Fruit fly (Drosophila melanogaster) whole organism, embryonic: Measurements from ENCODE around the gene beag.
A peak's percentile ranks its signal among the peaks of the same experiment; 100 is the strongest.

Source experiments
- Blimp-1 ChIP-seq: fragments of 200-800 bp; sonication (Bioruptor generic); optimal IDR thresholded peaks from 3 replicates; lab custom pipeline; 2018; ENCODE audit warnings: missing biosample characterization, missing genetic modification characterization, mild to moderate bottlenecking, moderate library complexity, missing genetic modification reagents
- CG11398 ChIP-seq: fragments of 200-800 bp; sonication (Bioruptor generic); optimal IDR thresholded peaks from 2 replicates; lab custom pipeline; 2016; ENCODE audit warnings: missing biosample characterization, missing genetic modification characterization
- CG11504 ChIP-seq: fragments of 200-800 bp; sonication (Bioruptor generic); optimal IDR thresholded peaks from 3 replicates; lab custom pipeline; 2019; ENCODE audit warnings: missing biosample characterization, mild to moderate bottlenecking, missing genetic modification characterization, moderate library complexity
- CG11695 ChIP-seq: fragments of 200-800 bp; sonication (Bioruptor generic); IDR thresholded peaks from 3 replicates; pipeline ENCODE4 v1.3.6; 2022; ENCODE audit warnings: missing biosample characterization, missing genetic modification characterization
- CG14860 ChIP-seq: fragments of 200-800 bp; sonication (Bioruptor generic); IDR thresholded peaks from 3 replicates; pipeline ENCODE4 v1.3.6; 2022; ENCODE audit warnings: missing biosample characterization, missing genetic modification characterization; ENCODE audit not compliant: partially characterized antibody
- CG17829 ChIP-seq: fragments of 200-800 bp; optimal IDR thresholded peaks from 2 replicates; lab custom pipeline; 2019; ENCODE audit warnings: missing biosample characterization, mild to moderate bottlenecking, missing genetic modification characterization, moderate library complexity
- CG18011 ChIP-seq: fragments of 200-800 bp; sonication (Bioruptor generic); optimal IDR thresholded peaks from 2 replicates; lab custom pipeline; 2017; ENCODE audit warnings: missing biosample characterization, missing genetic modification characterization, mild to moderate bottlenecking, moderate library complexity, missing genotype
- CG2129 ChIP-seq: fragments of 200-800 bp; sonication (Bioruptor generic); IDR thresholded peaks from 2 replicates; pipeline ENCODE4 v1.3.6; 2022; ENCODE audit warnings: missing biosample characterization, missing genetic modification characterization; ENCODE audit not compliant: partially characterized antibody
- CG30020 ChIP-seq: fragments of 200-800 bp; optimal IDR thresholded peaks from 2 replicates; lab custom pipeline; 2019; ENCODE audit warnings: missing biosample characterization, mild to moderate bottlenecking, missing genetic modification characterization, moderate library complexity
- CG31365 ChIP-seq: fragments of 200-800 bp; sonication (Bioruptor generic); optimal IDR thresholded peaks from 2 replicates; lab custom pipeline; 2018; ENCODE audit warnings: missing biosample characterization, mild to moderate bottlenecking, missing genetic modification characterization
- CG3281 ChIP-seq: fragments of 200-800 bp; sonication (Bioruptor generic); optimal IDR thresholded peaks from 3 replicates; lab custom pipeline; 2017; ENCODE audit warnings: missing biosample characterization, mild to moderate bottlenecking, missing genetic modification characterization
- CG33557 ChIP-seq: fragments of 200-800 bp; sonication (Bioruptor generic); optimal IDR thresholded peaks from 2 replicates; lab custom pipeline; 2019; ENCODE audit warnings: missing biosample characterization, mild to moderate bottlenecking, missing genetic modification characterization, moderate library complexity
- CG4707 ChIP-seq: fragments of 200-800 bp; sonication (Bioruptor generic); optimal IDR thresholded peaks from 2 replicates; lab custom pipeline; 2018; ENCODE audit warnings: missing biosample characterization, mild to moderate bottlenecking, missing genetic modification characterization, moderate library complexity
- CG4820 ChIP-seq: fragments of 200-800 bp; sonication (Bioruptor generic); optimal IDR thresholded peaks from 3 replicates; lab custom pipeline; 2016; ENCODE audit warnings: missing biosample characterization, missing genetic modification characterization
- CG6654 ChIP-seq: fragments of 200-800 bp; sonication (Bioruptor generic); optimal IDR thresholded peaks from 2 replicates; lab custom pipeline; 2017; ENCODE audit warnings: missing biosample characterization, mild to moderate bottlenecking, missing genetic modification characterization
- CG6689 ChIP-seq: fragments of 200-800 bp; sonication (Bioruptor generic); IDR thresholded peaks from 2 replicates; pipeline ENCODE4 v1.3.6; 2022; ENCODE audit warnings: missing biosample characterization, missing genetic modification characterization
- CG7928 ChIP-seq: fragments of 200-800 bp; sonication (Bioruptor generic); optimal IDR thresholded peaks from 2 replicates; lab custom pipeline; 2017; ENCODE audit warnings: missing biosample characterization, mild to moderate bottlenecking, missing genetic modification characterization
- Dfd ChIP-seq, 2 experiments: fragments of >200 bp; optimal IDR thresholded peaks; 2 replicates each; lab custom pipeline; 2017; ENCODE audit warnings: missing biosample characterization in 2 of 2, missing genetic modification characterization in 2 of 2
- Dip2 ChIP-seq: fragments of 200-800 bp; sonication (Bioruptor generic); IDR thresholded peaks from 2 replicates; pipeline ENCODE4 v1.3.6; 2022; ENCODE audit warnings: missing biosample characterization, missing genetic modification characterization
- Fer2 ChIP-seq: fragments of 200-800 bp; sonication (Bioruptor generic); optimal IDR thresholded peaks from 2 replicates; lab custom pipeline; 2018; ENCODE audit warnings: missing biosample characterization, mild to moderate bottlenecking, missing genetic modification characterization, moderate library complexity
- HHEX ChIP-seq: fragments of 200-800 bp; sonication (Bioruptor generic); optimal IDR thresholded peaks from 3 replicates; lab custom pipeline; 2017; ENCODE audit warnings: missing biosample characterization, mild to moderate bottlenecking, missing genetic modification characterization, missing genetic modification reagents
- HLH54F ChIP-seq: fragments of 200-800 bp; sonication (Bioruptor generic); optimal IDR thresholded peaks from 3 replicates; lab custom pipeline; 2016; ENCODE audit warnings: missing biosample characterization, missing genetic modification characterization
- HLHmδ ChIP-seq: fragments of 200-800 bp; sonication (Bioruptor generic); optimal IDR thresholded peaks from 2 replicates; lab custom pipeline; 2018; ENCODE audit warnings: missing biosample characterization, mild to moderate bottlenecking, missing genetic modification characterization, moderate library complexity
- Lhr ChIP-seq: fragments of 200-800 bp; sonication (Bioruptor generic); optimal IDR thresholded peaks from 3 replicates; lab custom pipeline; 2017; ENCODE audit warnings: mild to moderate bottlenecking, missing biosample characterization, missing genetic modification reagents, missing genetic modification characterization
- Med ChIP-seq: fragments of 200-800 bp; sonication (Bioruptor generic); peaks from one replicate; lab custom pipeline; 2016; ENCODE audit warnings: missing biosample characterization, missing genetic modification characterization, mild to moderate bottlenecking, inconsistent platforms, moderate library complexity
- Nf-YB ChIP-seq: fragments of 200-800 bp; sonication (Bioruptor generic); optimal IDR thresholded peaks from 3 replicates; lab custom pipeline; 2019; ENCODE audit warnings: missing biosample characterization, mild to moderate bottlenecking, missing genetic modification characterization, moderate library complexity
- Nf-YC ChIP-seq: fragments of 200-800 bp; optimal IDR thresholded peaks from 3 replicates; lab custom pipeline; 2019; ENCODE audit warnings: missing biosample characterization, mild to moderate bottlenecking, missing genetic modification characterization, moderate library complexity
- Rfx ChIP-seq: fragments of 200-800 bp; sonication (Bioruptor generic); IDR thresholded peaks from 2 replicates; pipeline ENCODE4 v1.3.6; 2022; ENCODE audit warnings: missing biosample characterization, missing genetic modification characterization
- Spps ChIP-seq: fragments of 200-800 bp; sonication (Bioruptor generic); optimal IDR thresholded peaks from 2 replicates; lab custom pipeline; 2018; ENCODE audit warnings: missing biosample characterization, mild to moderate bottlenecking, missing genetic modification characterization
- Usf ChIP-seq: fragments of 200-800 bp; sonication (Bioruptor generic); optimal IDR thresholded peaks from 2 replicates; lab custom pipeline; 2017; ENCODE audit warnings: missing genotype, missing biosample characterization, missing genetic modification characterization
- chn ChIP-seq: fragments of 200-800 bp; sonication (Bioruptor generic); optimal IDR thresholded peaks from 2 replicates; lab custom pipeline; 2016; ENCODE audit warnings: missing biosample characterization, missing genetic modification characterization
- corto ChIP-seq: fragments of 200-800 bp; sonication (Bioruptor generic); optimal IDR thresholded peaks from 2 replicates; lab custom pipeline; 2016; ENCODE audit warnings: missing biosample characterization, mild to moderate bottlenecking, missing genetic modification characterization, moderate library complexity
- crc ChIP-seq: fragments of 200-800 bp; sonication (Bioruptor generic); optimal IDR thresholded peaks from 2 replicates; lab custom pipeline; 2016; ENCODE audit warnings: missing biosample characterization, missing genetic modification characterization
- crp ChIP-seq, 2 experiments: fragments of 200-800 bp; sonication (Bioruptor generic); optimal IDR thresholded peaks; 2 replicates in 1 of 2; 3 replicates in 1 of 2; lab custom pipeline; 2017; ENCODE audit warnings: missing biosample characterization in 2 of 2, missing genetic modification characterization in 2 of 2, mild to moderate bottlenecking in 1 of 2, moderate library complexity in 1 of 2
- da ChIP-seq: fragments of 200-800 bp; sonication (Bioruptor generic); optimal IDR thresholded peaks from 2 replicates; lab custom pipeline; 2016; ENCODE audit warnings: missing biosample characterization, missing genetic modification characterization
- dpn ChIP-seq, 2 experiments: fragments of 200-800 bp; sonication (Bioruptor generic); optimal IDR thresholded peaks; 3 replicates each; lab custom pipeline; 2016; ENCODE audit warnings: missing biosample characterization in 2 of 2, missing genetic modification characterization in 2 of 2
- ewg ChIP-seq: fragments of 200-800 bp; sonication (Bioruptor generic); optimal IDR thresholded peaks from 3 replicates; lab custom pipeline; 2017; ENCODE audit warnings: mild to moderate bottlenecking, missing biosample characterization, missing genetic modification reagents, missing genetic modification characterization
- fd64A ChIP-seq: fragments of 200-800 bp; sonication (Bioruptor generic); optimal IDR thresholded peaks from 3 replicates; lab custom pipeline; 2018; ENCODE audit warnings: missing biosample characterization, mild to moderate bottlenecking, missing genetic modification characterization
- kah ChIP-seq: fragments of 200-800 bp; sonication (Bioruptor generic); optimal IDR thresholded peaks from 2 replicates; lab custom pipeline; 2018; ENCODE audit warnings: missing biosample characterization, mild to moderate bottlenecking, missing genetic modification characterization
- klu ChIP-seq: fragments of 200-800 bp; sonication (Bioruptor generic); IDR thresholded peaks from 2 replicates; pipeline ENCODE4 v1.3.6; 2022; ENCODE audit warnings: missing biosample characterization, missing genetic modification characterization
- lbe ChIP-seq: fragments of 200-800 bp; sonication (Bioruptor generic); optimal IDR thresholded peaks from 2 replicates; lab custom pipeline; 2016; ENCODE audit warnings: missing biosample characterization, mild to moderate bottlenecking, missing genetic modification characterization
- lov ChIP-seq, 2 experiments: fragments of 200-800 bp in 1 of 2; fragments of >200 bp in 1 of 2; sonication (Bioruptor generic) in 1 of 2; IDR thresholded peaks in 1 of 2; optimal IDR thresholded peaks in 1 of 2; 2 replicates in 1 of 2; 3 replicates in 1 of 2; pipeline versions ENCODE4 v1.3.6 to Lab custom; 2017 to 2022; ENCODE audit warnings: missing biosample characterization in 1 of 2, missing genetic modification characterization in 1 of 2
- pan ChIP-seq, 4 experiments: fragments of >200 bp in 3 of 4; fragments of 200-800 bp in 1 of 4; sonication (Bioruptor generic) in 1 of 4; optimal IDR thresholded peaks in 3 of 4; IDR thresholded peaks in 1 of 4; 2 replicates each; pipeline versions ENCODE4 v1.3.6 to Lab custom; 2017 to 2022; ENCODE audit warnings: missing biosample characterization in 2 of 4, missing genetic modification characterization in 2 of 4, mixed read lengths in 1 of 4
- pb ChIP-seq: fragments of 200-800 bp; sonication (Bioruptor generic); optimal IDR thresholded peaks from 3 replicates; lab custom pipeline; 2016; ENCODE audit warnings: missing biosample characterization, missing genetic modification characterization
- pnt ChIP-seq: fragments of 200-800 bp; sonication (Bioruptor generic); optimal IDR thresholded peaks from 3 replicates; lab custom pipeline; 2016; ENCODE audit warnings: missing biosample characterization, missing genetic modification characterization
- shn ChIP-seq: fragments of 200-800 bp; sonication (Bioruptor generic); optimal IDR thresholded peaks from 3 replicates; lab custom pipeline; 2016; ENCODE audit warnings: missing biosample characterization, missing genetic modification characterization
- trem ChIP-seq: fragments of 200-800 bp; optimal IDR thresholded peaks from 3 replicates; lab custom pipeline; 2019; ENCODE audit warnings: missing biosample characterization, mild to moderate bottlenecking, missing genetic modification characterization, moderate library complexity
- vvl ChIP-seq: fragments of 200-800 bp; sonication (Bioruptor generic); IDR thresholded peaks from 2 replicates; pipeline ENCODE4 v1.3.6; 2022; ENCODE audit warnings: missing biosample characterization, missing genetic modification characterization
- zfh2 ChIP-seq: fragments of 200-800 bp; sonication (Bioruptor generic); optimal IDR thresholded peaks from 2 replicates; lab custom pipeline; 2016; ENCODE audit warnings: missing biosample characterization, missing genetic modification characterization

beag gene

dm6 chr3R:9053021-9053420, 11.9 kb downstream of the beag start (continued):
- TF ChIP-seq zfh2 (peak; percentile 66), CG11398 (peak; percentile 32), corto (no peak), dpn (GFP tag; optimal IDR thresholded peaks at IDR 0.05; lab: Kevin White, UChicago) (peak; percentile 55 to 69), Dip2 (GFP tag; lab: Robert Waterston, UW) (no peak), trem (tag; lab: Kevin White, UChicago) (peak; percentile 24), CG7928 (GFP tag; lab: Kevin White, UChicago) (no peak), CG31365 (tag; lab: Kevin White, UChicago) (peak; percentile 35), CG33557 (GFP tag; lab: Kevin White, UChicago) (peak; percentile 27), CG18011 (GFP tag; lab: Kevin White, UChicago) (peak; percentile 1), Rfx (GFP tag; lab: Robert Waterston, UW) (no peak), lov (optimal IDR thresholded peaks at IDR 0.05; lab: Kevin White, UChicago) (no peak), lov (GFP tag; IDR thresholded peaks at IDR 0.05; lab: Robert Waterston, UW) (no peak), pnt (GFP tag; lab: Kevin White, UChicago) (peak; percentile 57), CG14860 (GFP tag; lab: Robert Waterston, UW) (no peak), CG11504 (peak; percentile 8), CG3281 (peak; percentile 37), Nf-YB (GFP tag; lab: Kevin White, UChicago) (peak; percentile 91), fd64A (GFP tag; lab: Kevin White, UChicago) (peak; percentile 57), chn (GFP tag; lab: Kevin White, UChicago) (peak; percentile 73), ewg (GFP tag; lab: Kevin White, UChicago) (no peak), CG4820 (GFP tag; lab: Kevin White, UChicago) (no peak), shn (GFP tag; lab: Kevin White, UChicago) (peak; percentile 68), lbe (peak; percentile 64), CG11695 (GFP tag; lab: Robert Waterston, UW) (no peak), CG17829 (tag; lab: Kevin White, UChicago) (peak; percentile 61), CG2129 (GFP tag; lab: Robert Waterston, UW) (no peak), pan (optimal IDR thresholded peaks at IDR 0.05; lab: Kevin White, UChicago) (no peak), pan (GFP tag; optimal IDR thresholded peaks at IDR 0.05 in 1 of 2, IDR thresholded peaks at IDR 0.05 in 1 of 2) (no peak), Dfd (GFP tag; optimal IDR thresholded peaks at IDR 0.05; lab: Kevin White, UChicago) (no peak), Usf (GFP tag; lab: Kevin White, UChicago) (no peak), Med (GFP tag; lab: Kevin White, UChicago) (peak; percentile 97), vvl (GFP tag; lab: Robert Waterston, UW) (no peak), Nf-YC (tag; lab: Kevin White, UChicago) (peak; percentile 95), klu (GFP tag; lab: Robert Waterston, UW) (no peak), Spps (tag; lab: Kevin White, UChicago) (no peak), HHEX (GFP tag; lab: Kevin White, UChicago) (peak; percentile 51), HLH54F (GFP tag; lab: Kevin White, UChicago) (peak; percentile 51), CG30020 (tag; lab: Kevin White, UChicago) (no peak), crc (no peak), pb (GFP tag; lab: Kevin White, UChicago) (peak; percentile 76), Lhr (GFP tag; lab: Kevin White, UChicago) (no peak), Blimp-1 (GFP tag; lab: Kevin White, UChicago) (peak; percentile 76), Fer2 (no peak), CG6689 (GFP tag; lab: Robert Waterston, UW) (no peak), HLHmδ (GFP tag; lab: Kevin White, UChicago) (peak; percentile 92), crp (GFP tag; optimal IDR thresholded peaks at IDR 0.05; lab: Kevin White, UChicago) (no peak), CG4707 (GFP tag; lab: Kevin White, UChicago) (peak; percentile 42), da (GFP tag; lab: Kevin White, UChicago) (peak; percentile 46), CG6654 (no peak), kah (GFP tag; lab: Kevin White, UChicago) (peak; percentile 63)
